Worm (Caenorhabditis elegans): ENCODE data around the gene F44E2.9.

Gene F44E2.9

DNA sequence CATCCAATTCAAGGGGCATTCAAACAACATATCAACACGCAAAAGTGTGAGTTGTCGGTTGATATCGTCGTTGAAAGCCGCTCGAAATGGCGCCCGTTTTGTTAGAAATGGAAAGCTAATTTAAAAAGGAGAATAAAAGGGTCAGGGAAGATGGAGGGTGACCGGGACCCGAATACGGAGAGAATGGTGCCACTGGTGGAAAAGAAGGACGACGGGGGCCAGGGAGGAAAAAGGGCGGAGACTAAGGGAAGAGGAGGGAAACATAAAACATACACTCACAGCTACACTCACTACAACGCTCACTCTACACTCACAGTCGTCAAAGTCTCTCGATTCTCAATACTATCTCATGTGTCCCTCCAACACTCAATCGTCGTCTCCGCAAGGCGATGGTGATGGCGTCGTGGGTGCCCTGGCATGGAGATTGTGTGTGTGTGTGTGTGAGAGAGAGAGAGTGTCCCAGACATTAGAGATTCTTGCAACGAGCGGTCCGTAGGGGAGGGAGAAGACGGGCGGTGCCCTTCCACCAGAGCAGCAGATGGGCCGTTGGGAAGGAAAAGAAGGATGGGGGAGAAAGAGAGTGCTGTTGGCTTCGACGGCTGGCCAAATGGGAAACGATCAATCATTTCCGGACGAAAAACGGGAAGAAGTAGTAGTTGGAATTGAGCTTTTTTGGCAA lies 23.8 kb upstream of the F44E2.9 start (continued):
- TF ChIP-seq gmeb-2 (tag; optimal IDR thresholded peaks at IDR 0.05) (no peak), ceh-2 (tag; optimal IDR thresholded peaks at IDR 0.05) (peak; percentile 20), hlh-6 (tag; optimal IDR thresholded peaks at IDR 0.05) (peak; percentile 11), T23F11.4 (GFP tag; optimal IDR thresholded peaks at IDR 0.05) (peak; percentile 63), lin-11 (tag; optimal IDR thresholded peaks at IDR 0.05) (no peak), hlh-13 (GFP tag; optimal IDR thresholded peaks at IDR 0.05) (no peak), ceh-18 (tag; optimal IDR thresholded peaks at IDR 0.05) (peak; percentile 95), rnt-1 (tag; optimal IDR thresholded peaks at IDR 0.05) (peak; percentile 86), ama-1 (optimal IDR thresholded peaks at IDR 0.05) (peak; percentile 70), syd-9 (tag; optimal IDR thresholded peaks at IDR 0.05) (peak; percentile 86), ceh-31 (tag; optimal IDR thresholded peaks at IDR 0.05) (peak; percentile 94), C08G9.2 (tag; optimal IDR thresholded peaks at IDR 0.05) (peak; percentile 75), ceh-14 (tag; optimal IDR thresholded peaks at IDR 0.05) (peak; percentile 75), ceh-30 (tag; optimal IDR thresholded peaks at IDR 0.05) (no peak), tbx-2 (tag; optimal IDR thresholded peaks at IDR 0.05) (peak; percentile 90), nfya-1 (tag; optimal IDR thresholded peaks at IDR 0.05) (peak; percentile 94), ztf-16 (tag; optimal IDR thresholded peaks at IDR 0.05) (peak; percentile 36), unc-42 (tag; optimal IDR thresholded peaks at IDR 0.05) (peak; percentile 83), unc-3 (GFP tag; conservative IDR thresholded peaks at IDR 0.05) (no peak), unc-3 (tag; optimal IDR thresholded peaks at IDR 0.05) (peak; percentile 61), zip-5 (tag; optimal IDR thresholded peaks at IDR 0.05) (no peak), fkh-6 (tag; optimal IDR thresholded peaks at IDR 0.05) (peak; percentile 51), ceh-19 (GFP tag; optimal IDR thresholded peaks at IDR 0.05) (no peak), sdc-2 (tag; optimal IDR thresholded peaks at IDR 0.05) (peak; percentile 70), pqm-1 (tag; optimal IDR thresholded peaks at IDR 0.05) (peak; percentile 14), madf-2 (tag; optimal IDR thresholded peaks at IDR 0.05) (peak; percentile 17), ceh-45 (GFP tag; IDR thresholded peaks at IDR 0.05) (no peak)

DNA sequence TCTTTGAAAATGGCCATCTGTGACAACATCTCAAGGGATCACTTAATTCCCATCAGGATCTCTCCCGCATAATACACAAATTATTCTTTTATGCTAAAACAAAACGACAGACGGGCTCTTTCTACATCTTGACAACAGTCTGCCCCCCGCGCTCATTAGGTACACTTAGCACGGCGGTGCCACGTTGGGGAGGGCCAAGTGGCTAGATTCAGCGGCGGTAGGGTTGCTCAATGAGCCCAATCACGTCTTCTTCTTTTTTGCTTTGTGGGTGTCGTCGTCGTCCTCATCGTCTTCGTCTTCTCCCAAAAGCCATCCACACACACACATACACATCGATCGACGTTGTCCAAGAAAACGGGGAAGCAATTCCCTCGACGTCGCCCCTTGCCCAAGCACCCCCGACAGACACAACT lies 22.7 kb upstream of the F44E2.9 start:
- TF ChIP-seq nhr-232 (tag; optimal IDR thresholded peaks at IDR 0.05) (no peak), ceh-34 (tag; optimal IDR thresholded peaks at IDR 0.05) (no peak), ztf-16 (tag; optimal IDR thresholded peaks at IDR 0.05) (no peak), sox-4 (tag; optimal IDR thresholded peaks at IDR 0.05) (peak; percentile 1), F13H6.1 (tag; optimal IDR thresholded peaks at IDR 0.05) (no peak), fkh-10 (GFP tag; optimal IDR thresholded peaks at IDR 0.05) (no peak), hlh-15 (tag; optimal IDR thresholded peaks at IDR 0.05) (no peak), hlh-8 (tag; optimal IDR thresholded peaks at IDR 0.05) (no peak), madf-2 (tag; optimal IDR thresholded peaks at IDR 0.05) (no peak), ama-1 (optimal IDR thresholded peaks at IDR 0.05) (no peak), C38D4.7 (GFP tag; optimal IDR thresholded peaks at IDR 0.05) (no peak), pax-1 (tag; optimal IDR thresholded peaks at IDR 0.05) (no peak), unc-55 (GFP tag; optimal IDR thresholded peaks at IDR 0.05) (no peak), ceh-18 (tag; optimal IDR thresholded peaks at IDR 0.05) (no peak), ceh-24 (tag; optimal IDR thresholded peaks at IDR 0.05) (no peak), pha-2 (tag; optimal IDR thresholded peaks at IDR 0.05) (no peak), C08G9.2 (tag; optimal IDR thresholded peaks at IDR 0.05) (no peak), npax-4 (tag; optimal IDR thresholded peaks at IDR 0.05) (no peak), dve-1 (tag; optimal IDR thresholded peaks at IDR 0.05) (no peak), pha-4 (tag; optimal IDR thresholded peaks at IDR 0.05) (no peak), ceh-31 (tag; optimal IDR thresholded peaks at IDR 0.05) (peak; percentile 36), ceh-19 (GFP tag; optimal IDR thresholded peaks at IDR 0.05) (no peak), rnt-1 (tag; optimal IDR thresholded peaks at IDR 0.05) (no peak), Y22D7AL.16 (tag; optimal IDR thresholded peaks at IDR 0.05) (no peak), mec-3 (tag; optimal IDR thresholded peaks at IDR 0.05; ENCODE audit: borderline replicate concordance) (no peak), nhr-11 (tag; optimal IDR thresholded peaks at IDR 0.05) (no peak), hlh-6 (tag; optimal IDR thresholded peaks at IDR 0.05) (peak; percentile 26), ttx-3 (tag; optimal IDR thresholded peaks at IDR 0.05) (no peak), ref-2 (tag; optimal IDR thresholded peaks at IDR 0.05) (peak; percentile 2), unc-86 (tag; optimal IDR thresholded peaks at IDR 0.05) (no peak), hlh-30 (tag; optimal IDR thresholded peaks at IDR 0.05; ENCODE audit: insufficient read depth) (no peak), ceh-30 (tag; optimal IDR thresholded peaks at IDR 0.05) (no peak), lim-6 (tag; optimal IDR thresholded peaks at IDR 0.05) (no peak), ceh-48 (tag; optimal IDR thresholded peaks at IDR 0.05) (peak; percentile 57), fkh-6 (tag; optimal IDR thresholded peaks at IDR 0.05) (no peak)

All from whole organism, late embryonic.